Fruit fly (Drosophila melanogaster) whole organism, embryonic: ENCODE measurements around the gene CG32639.
A peak's percentile ranks its signal among the peaks of the same experiment; 100 is the strongest.

ENCODE experiments used
- BEAF-32 ChIP-seq: fragments of 200-800 bp; sonication (Bioruptor generic); optimal IDR thresholded peaks from 3 replicates; lab custom pipeline; 2017; ENCODE audit warnings: missing biosample characterization, missing genetic modification characterization, mild to moderate bottlenecking, moderate library complexity, missing genetic modification reagents
- CG11085 ChIP-seq: fragments of 200-800 bp; sonication (Bioruptor generic); IDR thresholded peaks from 2 replicates; pipeline ENCODE4 v1.3.6; 2022; ENCODE audit warnings: missing biosample characterization, missing genetic modification characterization
- CG11247 ChIP-seq: fragments of 200-800 bp; sonication (Bioruptor generic); IDR thresholded peaks from 2 replicates; pipeline ENCODE4 v1.3.6; 2022; ENCODE audit warnings: missing biosample characterization, missing genetic modification characterization
- CG12236 ChIP-seq: fragments of 200-800 bp; sonication (Bioruptor generic); optimal IDR thresholded peaks from 2 replicates; lab custom pipeline; 2016; ENCODE audit warnings: missing biosample characterization, missing genetic modification characterization
- CG1233 ChIP-seq: fragments of 200-800 bp; sonication (Bioruptor generic); optimal IDR thresholded peaks from 4 replicates; lab custom pipeline; 2018; ENCODE audit warnings: missing biosample characterization, mild to moderate bottlenecking, missing genetic modification characterization
- CG13287 ChIP-seq: fragments of 200-800 bp; sonication (Bioruptor generic); IDR thresholded peaks from 2 replicates; pipeline ENCODE4 v1.3.6; 2022; ENCODE audit warnings: missing biosample characterization, missing genetic modification characterization; ENCODE audit not compliant: partially characterized antibody
- CG14860 ChIP-seq: fragments of 200-800 bp; sonication (Bioruptor generic); IDR thresholded peaks from 3 replicates; pipeline ENCODE4 v1.3.6; 2022; ENCODE audit warnings: missing biosample characterization, missing genetic modification characterization; ENCODE audit not compliant: partially characterized antibody
- CG15601 ChIP-seq: fragments of 200-800 bp; sonication (Bioruptor generic); optimal IDR thresholded peaks from 3 replicates; lab custom pipeline; 2019; ENCODE audit warnings: missing biosample characterization, mild to moderate bottlenecking, missing genetic modification characterization, moderate library complexity
- CG1602 ChIP-seq: fragments of 200-800 bp; sonication (Bioruptor generic); optimal IDR thresholded peaks from 3 replicates; lab custom pipeline; 2016; ENCODE audit warnings: missing biosample characterization, missing genetic modification characterization
- CG16863 ChIP-seq: fragments of 200-800 bp; sonication (Bioruptor generic); optimal IDR thresholded peaks from 3 replicates; lab custom pipeline; 2016; ENCODE audit warnings: missing biosample characterization, missing genetic modification characterization
- CG17359 ChIP-seq: fragments of 200-800 bp; sonication (Bioruptor generic); optimal IDR thresholded peaks from 3 replicates; lab custom pipeline; 2018; ENCODE audit warnings: missing biosample characterization, mild to moderate bottlenecking, missing genetic modification characterization, moderate library complexity
- CG17612 ChIP-seq: fragments of 200-800 bp; sonication (Bioruptor generic); IDR thresholded peaks from 2 replicates; pipeline ENCODE4 v1.3.6; 2022; ENCODE audit warnings: missing biosample characterization, missing genetic modification characterization
- CG17829 ChIP-seq: fragments of 200-800 bp; optimal IDR thresholded peaks from 2 replicates; lab custom pipeline; 2019; ENCODE audit warnings: missing biosample characterization, mild to moderate bottlenecking, missing genetic modification characterization, moderate library complexity
- CG2199 ChIP-seq: fragments of 200-800 bp; sonication (Bioruptor generic); IDR thresholded peaks from 3 replicates; pipeline ENCODE4 v1.3.6; 2022; ENCODE audit warnings: missing biosample characterization, missing genetic modification characterization
- CG31388 ChIP-seq: fragments of 200-800 bp; sonication (Bioruptor generic); optimal IDR thresholded peaks from 2 replicates; lab custom pipeline; 2016; ENCODE audit warnings: missing biosample characterization, missing genetic modification characterization
- CG3847 ChIP-seq: fragments of 200-800 bp; sonication (Bioruptor generic); IDR thresholded peaks from 2 replicates; pipeline ENCODE4 v1.3.6; 2022; ENCODE audit warnings: missing biosample characterization, missing genetic modification characterization
- CG4730 ChIP-seq: fragments of 200-800 bp; sonication (Bioruptor generic); IDR thresholded peaks from 2 replicates; pipeline ENCODE4 v1.3.6; 2022; ENCODE audit warnings: missing biosample characterization, missing genetic modification characterization
- CG6254 ChIP-seq: fragments of 200-800 bp; sonication (Bioruptor generic); optimal IDR thresholded peaks from 3 replicates; lab custom pipeline; 2017; ENCODE audit warnings: mild to moderate bottlenecking, missing biosample characterization, missing genetic modification reagents, missing genetic modification characterization
- CG8359 ChIP-seq: fragments of 200-800 bp; sonication (Bioruptor generic); optimal IDR thresholded peaks from 2 replicates; lab custom pipeline; 2017; ENCODE audit warnings: missing biosample characterization, mild to moderate bottlenecking, missing genetic modification characterization, borderline replicate concordance
- CG9609 ChIP-seq: fragments of 200-800 bp; sonication (Bioruptor generic); optimal IDR thresholded peaks from 3 replicates; lab custom pipeline; 2016; ENCODE audit warnings: missing biosample characterization, missing genetic modification characterization
- CG9932 ChIP-seq: fragments of 200-800 bp; sonication (Bioruptor generic); IDR thresholded peaks from 2 replicates; pipeline ENCODE4 v1.3.6; 2022; ENCODE audit warnings: missing biosample characterization, missing genetic modification characterization
- Hr3 ChIP-seq: fragments of 200-800 bp; sonication (Bioruptor generic); optimal IDR thresholded peaks from 3 replicates; lab custom pipeline; 2016; ENCODE audit warnings: missing biosample characterization, missing genetic modification characterization
- Nf-YC ChIP-seq: fragments of 200-800 bp; optimal IDR thresholded peaks from 3 replicates; lab custom pipeline; 2019; ENCODE audit warnings: missing biosample characterization, mild to moderate bottlenecking, missing genetic modification characterization, moderate library complexity
- Ravus ChIP-seq: fragments of 200-800 bp; sonication (Bioruptor generic); IDR thresholded peaks from 2 replicates; pipeline ENCODE4 v1.3.6; 2022; ENCODE audit warnings: missing biosample characterization, missing genetic modification characterization
- Side ChIP-seq: fragments of 200-800 bp; sonication (Bioruptor generic); optimal IDR thresholded peaks from 2 replicates; lab custom pipeline; 2016; ENCODE audit warnings: missing biosample characterization, missing genetic modification characterization
- Sox102F ChIP-seq: fragments of 200-800 bp; sonication (Bioruptor generic); optimal IDR thresholded peaks from 2 replicates; lab custom pipeline; 2018; ENCODE audit warnings: missing biosample characterization, mild to moderate bottlenecking, missing genetic modification characterization, moderate library complexity
- ab ChIP-seq: fragments of 200-800 bp; sonication (Bioruptor generic); optimal IDR thresholded peaks from 2 replicates; lab custom pipeline; 2016; ENCODE audit warnings: missing biosample characterization, missing genetic modification characterization
- abd-A ChIP-seq: fragments of 200-800 bp; sonication (Bioruptor generic); optimal IDR thresholded peaks from 3 replicates; lab custom pipeline; 2019; ENCODE audit warnings: missing biosample characterization, mild to moderate bottlenecking, missing genetic modification characterization, moderate library complexity
- ash1 ChIP-seq: fragments of 200-800 bp; sonication (Bioruptor generic); optimal IDR thresholded peaks from 2 replicates; lab custom pipeline; 2018; ENCODE audit warnings: missing biosample characterization, mild to moderate bottlenecking, missing genetic modification characterization
- ato ChIP-seq: fragments of 200-800 bp; sonication (Bioruptor generic); IDR thresholded peaks from 2 replicates; pipeline ENCODE4 v1.3.6; 2022; ENCODE audit warnings: missing biosample characterization, missing genetic modification characterization; ENCODE audit not compliant: partially characterized antibody
- bigmax ChIP-seq: fragments of 200-800 bp; sonication (Bioruptor generic); optimal IDR thresholded peaks from 2 replicates; lab custom pipeline; 2018; ENCODE audit warnings: missing biosample characterization, mild to moderate bottlenecking, missing genetic modification characterization
- cg ChIP-seq: fragments of 200-800 bp; sonication (Bioruptor generic); optimal IDR thresholded peaks from 3 replicates; lab custom pipeline; 2019; ENCODE audit warnings: missing biosample characterization, mild to moderate bottlenecking, missing genetic modification characterization, moderate library complexity
- chif ChIP-seq, 2 experiments: fragments of 200-800 bp; sonication (Bioruptor generic); optimal IDR thresholded peaks; 3 replicates each; lab custom pipeline; 2016; ENCODE audit warnings: missing biosample characterization in 2 of 2, missing genetic modification characterization in 2 of 2
- chinmo ChIP-seq: fragments of 200-800 bp; sonication (Bioruptor generic); IDR thresholded peaks from 4 replicates; pipeline ENCODE4 v1.3.6; 2022; ENCODE audit warnings: missing biosample characterization, missing genetic modification characterization; ENCODE audit not compliant: partially characterized antibody
- chm ChIP-seq: fragments of 200-800 bp; sonication (Bioruptor generic); IDR thresholded peaks from 2 replicates; pipeline ENCODE4 v1.3.6; 2022; ENCODE audit warnings: missing biosample characterization, missing genetic modification characterization
- croc ChIP-seq: fragments of 200-800 bp; sonication (Bioruptor generic); conservative IDR thresholded peaks from 3 replicates; pipeline ENCODE4 v1.3.6; 2022; ENCODE audit warnings: missing biosample characterization, missing genetic modification characterization
- dmrt11E ChIP-seq: fragments of 200-800 bp; sonication (Bioruptor generic); optimal IDR thresholded peaks from 3 replicates; lab custom pipeline; 2018; ENCODE audit warnings: missing biosample characterization, mild to moderate bottlenecking, missing genetic modification characterization, moderate library complexity
- exex ChIP-seq: fragments of 200-800 bp; sonication (Bioruptor generic); optimal IDR thresholded peaks from 4 replicates; lab custom pipeline; 2018; ENCODE audit warnings: missing biosample characterization, mild to moderate bottlenecking, missing genetic modification characterization, moderate library complexity
- fu2 ChIP-seq: fragments of 200-800 bp; sonication (Bioruptor generic); optimal IDR thresholded peaks from 2 replicates; lab custom pipeline; 2016; ENCODE audit warnings: missing biosample characterization, missing genetic modification characterization
- h ChIP-seq: fragments of >200 bp; optimal IDR thresholded peaks from 2 replicates; lab custom pipeline; 2017
- hkb ChIP-seq, 2 experiments: fragments of 200-800 bp in 1 of 2; fragments of >200 bp in 1 of 2; sonication (Bioruptor generic) in 1 of 2; IDR thresholded peaks in 1 of 2; optimal IDR thresholded peaks in 1 of 2; 2 replicates each; pipeline versions ENCODE4 v1.3.6 to Lab custom; 2017 to 2022; ENCODE audit warnings: missing biosample characterization in 1 of 2, missing genetic modification characterization in 1 of 2
- inv ChIP-seq: fragments of 200-800 bp; sonication (Bioruptor generic); IDR thresholded peaks from 2 replicates; pipeline ENCODE4 v1.3.6; 2022; ENCODE audit warnings: missing biosample characterization, missing genetic modification characterization; ENCODE audit not compliant: partially characterized antibody
- knrl ChIP-seq: fragments of 200-800 bp; sonication (Bioruptor generic); IDR thresholded peaks from 3 replicates; pipeline ENCODE4 v1.3.6; 2022; ENCODE audit warnings: missing biosample characterization, missing genetic modification characterization; ENCODE audit not compliant: partially characterized antibody
- luna ChIP-seq: fragments of 200-800 bp; sonication (Bioruptor generic); optimal IDR thresholded peaks from 2 replicates; lab custom pipeline; 2016; ENCODE audit warnings: missing biosample characterization, missing genetic modification characterization
- phol ChIP-seq: fragments of 200-800 bp; sonication (Bioruptor generic); optimal IDR thresholded peaks from 3 replicates; lab custom pipeline; 2018; ENCODE audit warnings: missing biosample characterization, mild to moderate bottlenecking, missing genetic modification characterization, moderate library complexity
- pros ChIP-seq: fragments of 200-800 bp; sonication (Bioruptor generic); optimal IDR thresholded peaks from 3 replicates; lab custom pipeline; 2019; ENCODE audit warnings: missing biosample characterization, mild to moderate bottlenecking, missing genetic modification characterization, moderate library complexity
- rib ChIP-seq: fragments of 200-800 bp; sonication (Bioruptor generic); IDR thresholded peaks from 2 replicates; pipeline ENCODE4 v1.3.6; 2022; ENCODE audit warnings: missing biosample characterization, missing genetic modification characterization
- stc ChIP-seq: fragments of 200-800 bp; sonication (Bioruptor generic); IDR thresholded peaks from 2 replicates; pipeline ENCODE4 v1.3.6; 2022; ENCODE audit warnings: missing biosample characterization, missing genetic modification characterization
- ttk ChIP-seq: fragments of 200-800 bp; sonication (Bioruptor generic); IDR thresholded peaks from 2 replicates; pipeline ENCODE4 v2.1.2; 2022; ENCODE audit warnings: missing biosample characterization, missing genetic modification characterization
- zf30C ChIP-seq: fragments of 200-800 bp; sonication (Bioruptor generic); optimal IDR thresholded peaks from 3 replicates; lab custom pipeline; 2018; ENCODE audit warnings: missing biosample characterization, mild to moderate bottlenecking, missing genetic modification characterization

CG32639 gene

DNA sequence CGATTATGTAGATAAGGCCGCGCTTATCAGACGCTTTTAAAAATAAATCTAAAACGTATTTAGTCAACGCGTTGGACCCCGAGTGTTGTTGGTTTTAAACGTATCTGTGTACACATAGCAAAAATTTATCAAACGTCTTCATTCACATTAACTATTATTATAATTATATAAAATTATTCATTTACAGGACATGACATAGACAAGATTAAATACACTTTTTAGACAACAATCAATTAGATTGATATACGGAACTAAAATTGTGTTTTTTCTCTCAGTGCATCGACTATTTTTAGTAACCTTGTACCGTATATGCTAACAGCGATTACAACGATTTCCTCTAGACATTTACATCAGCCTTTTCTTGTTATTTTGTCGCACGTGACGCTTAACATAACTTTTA, 40.3 kb upstream of the CG32639 start:
- TF ChIP-seq CG14860 (GFP tag; lab: Robert Waterston, UW), result no peak
- peak; percentile 77 for TF ChIP-seq CG17359 (tag; lab: Kevin White, UChicago)
- TF ChIP-seq chif (GFP tag; optimal IDR thresholded peaks at IDR 0.05; lab: Kevin White, UChicago), result no peak
- no peak for TF ChIP-seq BEAF-32 (GFP tag; lab: Kevin White, UChicago)
- TF ChIP-seq CG4730, result 0 out of 2 replicates have a peak, but pooled peaks have one; percentile 49
- TF ChIP-seq CG17612 (GFP tag; lab: Robert Waterston, UW), result 0 out of 2 replicates have a peak, but pooled peaks have one; percentile 25
- TF ChIP-seq Nf-YC, result peak; percentile 56
- TF ChIP-seq CG1233 (GFP tag; lab: Kevin White, UChicago), result peak; percentile 60
- TF ChIP-seq knrl, result no peak
- no peak for TF ChIP-seq CG31388 (GFP tag; lab: Kevin White, UChicago)
- no peak for TF ChIP-seq pros (GFP tag; lab: Kevin White, UChicago)
- TF ChIP-seq croc (GFP tag; lab: Robert Waterston, UW), result no peak
- TF ChIP-seq chinmo (GFP tag; lab: Robert Waterston, UW), result no peak
- TF ChIP-seq abd-A, result peak; percentile 30
- TF ChIP-seq exex, result peak; percentile 68
- TF ChIP-seq CG2199, result no peak
- peak; percentile 40 for TF ChIP-seq dmrt11E (tag; lab: Kevin White, UChicago)
- peak; percentile 50 for TF ChIP-seq CG11085 (GFP tag; lab: Robert Waterston, UW)
- TF ChIP-seq phol (tag; lab: Kevin White, UChicago), result peak; percentile 74
- no peak for TF ChIP-seq h (lab: Kevin White, UChicago)
- peak; percentile 80 for TF ChIP-seq CG9932 (GFP tag; lab: Robert Waterston, UW)
- TF ChIP-seq CG13287 (GFP tag; lab: Robert Waterston, UW), result no peak
- TF ChIP-seq CG16863, result no peak
- TF ChIP-seq Sox102F (GFP tag; lab: Kevin White, UChicago), result peak; percentile 66
- TF ChIP-seq bigmax (GFP tag; lab: Kevin White, UChicago), result no peak
- TF ChIP-seq Hr3 (GFP tag; lab: Kevin White, UChicago), result peak; percentile 55
- TF ChIP-seq CG1602 (GFP tag; lab: Kevin White, UChicago), result peak; percentile 58
- peak; percentile 80 for TF ChIP-seq CG11247 (GFP tag; lab: Robert Waterston, UW)
- TF ChIP-seq CG9609, result no peak
- peak; percentile 59; the same call in 1 of the 2 replicates for TF ChIP-seq chm (GFP tag; lab: Robert Waterston, UW)
- peak; percentile 82 for TF ChIP-seq CG3847 (GFP tag; lab: Robert Waterston, UW)
- no peak for TF ChIP-seq ash1 (GFP tag; lab: Kevin White, UChicago)
- no peak for TF ChIP-seq fu2
- TF ChIP-seq Ravus (GFP tag; lab: Robert Waterston, UW), result peak; percentile 52; the same call in 1 of the 2 replicates
- TF ChIP-seq luna (GFP tag; lab: Kevin White, UChicago), result no peak
- no peak for TF ChIP-seq hkb (optimal IDR thresholded peaks at IDR 0.05; lab: Kevin White, UChicago)
- TF ChIP-seq hkb (GFP tag; IDR thresholded peaks at IDR 0.05; lab: Robert Waterston, UW), result peak; percentile 85
- no peak for TF ChIP-seq CG12236 (GFP tag; lab: Kevin White, UChicago)
- no peak for TF ChIP-seq ab
- no peak for TF ChIP-seq CG8359
- TF ChIP-seq stc (GFP tag; lab: Robert Waterston, UW), result peak; percentile 69
- peak; percentile 77 for TF ChIP-seq CG17829
- TF ChIP-seq CG6254 (GFP tag; lab: Kevin White, UChicago), result no peak
- peak; percentile 27 for TF ChIP-seq zf30C (GFP tag; lab: Kevin White, UChicago)
- no peak for TF ChIP-seq ato
- peak; percentile 62; the same call in 1 of the 2 replicates for TF ChIP-seq rib (GFP tag; lab: Robert Waterston, UW)
- TF ChIP-seq cg (GFP tag; lab: Kevin White, UChicago), result no peak
- TF ChIP-seq CG15601, result peak; percentile 41
- no peak for TF ChIP-seq inv
- peak; percentile 51 for TF ChIP-seq ttk (GFP tag; lab: Robert Waterston, UW)
- TF ChIP-seq Side, result no peak
